Worm (Caenorhabditis elegans) whole organism, L1 larva: Measurements from ENCODE around the gene ZC412.3.
"Not testable (repeated sequence)": the region's sequence is repeated elsewhere in the genome, so short reads cannot be mapped to it uniquely, and the experiment has no call there.

Experiments used
- C04F5.9 ChIP-seq: sonication (generic microtip); optimal IDR thresholded peaks from 2 replicates; lab custom pipeline; 2016; ENCODE audit warnings: missing genetic modification characterization, missing compliant biosample characterization
- C16A3.4 ChIP-seq: fragments of 150-350 bp; optimal IDR thresholded peaks from 2 replicates; lab custom pipeline; 2014; ENCODE audit warnings: missing biosample characterization, missing genetic modification characterization
- C34B4.2 ChIP-seq: sonication (generic microtip); optimal IDR thresholded peaks from 2 replicates; lab custom pipeline; 2017; ENCODE audit warnings: mild to moderate bottlenecking, missing genetic modification characterization, missing compliant biosample characterization
- ama-1 ChIP-seq: fragments of 150-350 bp; optimal IDR thresholded peaks from 2 replicates; lab custom pipeline; 2014
- blmp-1 ChIP-seq: fragments of 150-350 bp; optimal IDR thresholded peaks from 2 replicates; lab custom pipeline; 2014; ENCODE audit warnings: missing biosample characterization, missing genetic modification characterization
- ceh-8 ChIP-seq: fragments of 200-800 bp; sonication (Bioruptor generic); optimal IDR thresholded peaks from 2 replicates; lab custom pipeline; 2018; ENCODE audit warnings: mild to moderate bottlenecking, missing genetic modification characterization, moderate library complexity, missing compliant biosample characterization
- ceh-82 ChIP-seq, 3 experiments: fragments of 150-350 bp in 1 of 3; sonication (generic microtip) in 2 of 3; optimal IDR thresholded peaks; 2 replicates each; lab custom pipeline; 2014 to 2017; ENCODE audit warnings: missing biosample characterization in 3 of 3, missing genetic modification characterization in 3 of 3
- dpl-1 ChIP-seq, 3 experiments: fragments of 150-350 bp in 2 of 3; sonication (generic microtip) in 1 of 3; optimal IDR thresholded peaks; 2 replicates each; lab custom pipeline; 2014 to 2017; ENCODE audit warnings: missing biosample characterization in 3 of 3, missing genetic modification characterization in 3 of 3, missing genetic modification reagents in 3 of 3
- efl-1 ChIP-seq, 4 experiments: fragments of 150-350 bp; optimal IDR thresholded peaks in 3 of 4; peaks in 1 of 4; 1 replicate in 1 of 4; 2 replicates in 3 of 4; lab custom pipeline; 2014; ENCODE audit warnings: missing biosample characterization in 2 of 4, missing genetic modification characterization in 2 of 4, missing genetic modification reagents in 2 of 4
- efl-3 ChIP-seq: fragments of 200-800 bp; sonication (Bioruptor generic); optimal IDR thresholded peaks from 2 replicates; lab custom pipeline; 2018; ENCODE audit warnings: mild to moderate bottlenecking, missing genetic modification characterization, missing compliant biosample characterization
- fos-1 ChIP-seq: fragments of 150-350 bp; optimal IDR thresholded peaks from 2 replicates; lab custom pipeline; 2014; ENCODE audit warnings: missing biosample characterization, missing genetic modification characterization
- grh-1 ChIP-seq: fragments of 200-800 bp; sonication (Bioruptor generic); IDR thresholded peaks from 2 replicates; pipeline ENCODE4 v1.3.6; 2022; ENCODE audit warnings: missing genetic modification reagents, missing genetic modification characterization, missing compliant biosample characterization
- irx-1 ChIP-seq: sonication (generic microtip); optimal IDR thresholded peaks from 2 replicates; lab custom pipeline; 2016; ENCODE audit warnings: missing genetic modification characterization, missing compliant biosample characterization
- lin-14 ChIP-seq: fragments of 200-800 bp; sonication (Bioruptor generic); optimal IDR thresholded peaks from 2 replicates; lab custom pipeline; 2018; ENCODE audit warnings: mild to moderate bottlenecking, missing genetic modification characterization, moderate library complexity, missing compliant biosample characterization
- lin-35 ChIP-seq, 2 experiments: fragments of 150-350 bp; optimal IDR thresholded peaks; 2 replicates each; lab custom pipeline; 2014; ENCODE audit warnings: missing biosample characterization in 2 of 2, missing genetic modification characterization in 2 of 2, missing genetic modification reagents in 2 of 2
- lir-3 ChIP-seq: sonication (generic microtip); optimal IDR thresholded peaks from 2 replicates; lab custom pipeline; 2016; ENCODE audit warnings: mild to moderate bottlenecking, missing genetic modification characterization, moderate library complexity, missing compliant biosample characterization; ENCODE audit not compliant: poor library complexity
- mep-1 ChIP-seq: fragments of 150-350 bp; optimal IDR thresholded peaks from 2 replicates; lab custom pipeline; 2014; ENCODE audit warnings: missing biosample characterization, missing genetic modification characterization
- nhr-11 ChIP-seq: fragments of 150-350 bp; optimal IDR thresholded peaks from 2 replicates; lab custom pipeline; 2014; ENCODE audit warnings: missing biosample characterization, missing genetic modification characterization
- nhr-12 ChIP-seq: sonication (generic microtip); optimal IDR thresholded peaks from 2 replicates; lab custom pipeline; 2017; ENCODE audit warnings: missing biosample characterization, missing genetic modification characterization
- nhr-19 ChIP-seq: fragments of 200-800 bp; sonication (Bioruptor generic); conservative IDR thresholded peaks from 2 replicates; pipeline ENCODE4 v1.3.6; 2022; ENCODE audit warnings: missing genetic modification characterization, missing compliant biosample characterization
- nhr-20 ChIP-seq: sonication (generic microtip); optimal IDR thresholded peaks from 2 replicates; lab custom pipeline; 2016; ENCODE audit warnings: mild to moderate bottlenecking, missing genetic modification characterization, missing compliant biosample characterization
- nhr-237 ChIP-seq: fragments of 150-350 bp; optimal IDR thresholded peaks from 2 replicates; lab custom pipeline; 2014; ENCODE audit warnings: missing biosample characterization, missing genetic modification characterization
- nhr-28 ChIP-seq: fragments of 150-350 bp; optimal IDR thresholded peaks from 2 replicates; lab custom pipeline; 2014; ENCODE audit warnings: missing biosample characterization, missing genetic modification characterization
- nhr-76 ChIP-seq: sonication (generic microtip); optimal IDR thresholded peaks from 2 replicates; lab custom pipeline; 2017; ENCODE audit warnings: missing biosample characterization, missing genetic modification characterization
- nhr-77 ChIP-seq: fragments of 150-350 bp; optimal IDR thresholded peaks from 2 replicates; lab custom pipeline; 2014; ENCODE audit warnings: missing biosample characterization, missing genetic modification characterization
- nhr-84 ChIP-seq: sonication (generic microtip); optimal IDR thresholded peaks from 2 replicates; lab custom pipeline; 2017; ENCODE audit warnings: missing biosample characterization, missing genetic modification characterization
- nhr-85 ChIP-seq: sonication (generic microtip); peaks from one replicate; lab custom pipeline; 2016; ENCODE audit warnings: missing genetic modification characterization, inconsistent platforms, missing compliant biosample characterization
- nhr-90 ChIP-seq: sonication (generic microtip); optimal IDR thresholded peaks from 2 replicates; lab custom pipeline; 2016; ENCODE audit warnings: mild to moderate bottlenecking, missing genetic modification characterization, missing compliant biosample characterization; ENCODE audit not compliant: poor library complexity
- pag-3 ChIP-seq: sonication (generic microtip); optimal IDR thresholded peaks from 2 replicates; lab custom pipeline; 2017; ENCODE audit warnings: missing genetic modification characterization, mild to moderate bottlenecking, missing compliant biosample characterization, antibody characterized with exemption, borderline replicate concordance; ENCODE audit not compliant: insufficient read depth
- rnt-1 ChIP-seq: sonication (generic microtip); optimal IDR thresholded peaks from 2 replicates; lab custom pipeline; 2016; ENCODE audit warnings: mild to moderate bottlenecking, missing genetic modification characterization, moderate library complexity, missing compliant biosample characterization
- skn-1 ChIP-seq: fragments of 150-350 bp; optimal IDR thresholded peaks from 2 replicates; lab custom pipeline; 2014; ENCODE audit warnings: missing biosample characterization, missing genetic modification characterization
- snpc-4 ChIP-seq: fragments of 150-350 bp; optimal IDR thresholded peaks from 2 replicates; lab custom pipeline; 2014; ENCODE audit warnings: missing biosample characterization, missing genetic modification characterization
- snu-23 ChIP-seq: sonication (generic microtip); optimal IDR thresholded peaks from 2 replicates; lab custom pipeline; 2016; ENCODE audit warnings: missing genetic modification characterization, missing compliant biosample characterization
- sptf-1 ChIP-seq: fragments of 150-350 bp; optimal IDR thresholded peaks from 2 replicates; lab custom pipeline; 2014; ENCODE audit warnings: missing biosample characterization, missing genetic modification characterization
- sup-37 ChIP-seq: fragments of 200-800 bp; sonication (Bioruptor generic); optimal IDR thresholded peaks from 2 replicates; lab custom pipeline; 2018; ENCODE audit warnings: mild to moderate bottlenecking, missing genetic modification characterization, missing compliant biosample characterization
- swsn-7 ChIP-seq: sonication (generic microtip); optimal IDR thresholded peaks from 2 replicates; lab custom pipeline; 2016; ENCODE audit warnings: missing genetic modification characterization, missing compliant biosample characterization
- tbx-2 ChIP-seq: sonication (generic microtip); optimal IDR thresholded peaks from 2 replicates; lab custom pipeline; 2016; ENCODE audit warnings: missing genetic modification characterization, missing compliant biosample characterization
- tlp-1 ChIP-seq: fragments of 150-350 bp; optimal IDR thresholded peaks from 2 replicates; lab custom pipeline; 2014; ENCODE audit warnings: missing biosample characterization, missing genetic modification characterization
- unc-130 ChIP-seq: fragments of 150-350 bp; optimal IDR thresholded peaks from 2 replicates; lab custom pipeline; 2017; ENCODE audit warnings: missing biosample characterization, missing genetic modification characterization, inconsistent platforms
- unc-62 ChIP-seq: fragments of 150-350 bp; optimal IDR thresholded peaks from 2 replicates; lab custom pipeline; 2014; ENCODE audit warnings: missing biosample characterization, missing genetic modification reagents, missing genetic modification characterization
- unc-86 ChIP-seq: sonication (generic microtip); optimal IDR thresholded peaks from 2 replicates; lab custom pipeline; 2016; ENCODE audit warnings: missing genetic modification characterization, missing compliant biosample characterization
- xbp-1 ChIP-seq: sonication (generic microtip); optimal IDR thresholded peaks from 2 replicates; lab custom pipeline; 2016; ENCODE audit warnings: missing genetic modification characterization, missing compliant biosample characterization
- zag-1 ChIP-seq: fragments of 150-350 bp; optimal IDR thresholded peaks from 2 replicates; lab custom pipeline; 2014; ENCODE audit warnings: missing biosample characterization, missing genetic modification characterization
- ztf-4 ChIP-seq: fragments of 150-350 bp; optimal IDR thresholded peaks from 2 replicates; lab custom pipeline; 2014; ENCODE audit warnings: missing biosample characterization, missing genetic modification characterization

The ZC412.3 gene

ce11 chrV:14890782-14891181 lies 19.4 kb upstream of the ZC412.3 start, which contains the start of gene nspa-2:
Gene nspa-2 (plus strand): TSS chrV:14891082.
- not testable (repeated sequence) for TF ChIP-seq C04F5.9; nhr-12 (tag; lab: Kevin White, UChicago); nhr-77 (tag; lab: Kevin White, UChicago)

- TF ChIP-seq mep-1 = no peak
- peak; percentile 8 for TF ChIP-seq lin-14
- no peak for TF ChIP-seq snpc-4 (tag; lab: Kevin White, UChicago)
- TF ChIP-seq blmp-1 (tag; lab: Kevin White, UChicago) = peak; percentile 95
- no peak for TF ChIP-seq efl-1 (optimal IDR thresholded peaks at IDR 0.05; lab: Kevin White, UChicago)
- TF ChIP-seq efl-1 (GFP tag; optimal IDR thresholded peaks at IDR 0.05 in 1 of 2; lab: Kevin White, UChicago) = peak in 1 of 2 experiments; percentile 73
- peak; percentile 3 for TF ChIP-seq nhr-85
- TF ChIP-seq irx-1 (tag; lab: Kevin White, UChicago) = no peak
These were observed 6.0 kb upstream of the ZC412.3 start for ce11 chrV:14877242-14877819.

DNA sequence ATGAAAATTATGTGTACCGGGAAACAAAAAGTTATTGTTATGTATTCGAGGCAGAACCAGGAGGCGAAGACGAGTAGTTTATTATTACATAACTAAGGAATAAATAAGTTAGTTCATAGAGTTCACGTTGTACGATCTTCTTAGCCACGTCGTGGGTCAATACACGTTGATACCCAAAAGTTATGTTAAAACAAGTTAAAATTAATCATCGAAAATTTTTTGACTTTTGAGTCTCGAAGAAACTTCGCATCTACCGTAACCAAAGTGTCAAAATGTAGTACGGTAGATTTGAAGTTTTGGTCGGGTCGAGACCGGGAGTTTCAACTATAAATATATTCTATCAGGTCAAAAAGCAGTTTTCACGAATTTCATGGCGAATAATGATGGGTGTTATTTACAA lies 5.4 kb upstream of the ZC412.3 start, which contains the start of gene ZC412.10:
ZC412.10 (minus strand) TSS at position 101 of the 400 bp plus-strand sequence.
- TF ChIP-seq nhr-84, nhr-12, unc-86 (tag; lab: Kevin White, UChicago): not testable (repeated sequence)

DNA sequence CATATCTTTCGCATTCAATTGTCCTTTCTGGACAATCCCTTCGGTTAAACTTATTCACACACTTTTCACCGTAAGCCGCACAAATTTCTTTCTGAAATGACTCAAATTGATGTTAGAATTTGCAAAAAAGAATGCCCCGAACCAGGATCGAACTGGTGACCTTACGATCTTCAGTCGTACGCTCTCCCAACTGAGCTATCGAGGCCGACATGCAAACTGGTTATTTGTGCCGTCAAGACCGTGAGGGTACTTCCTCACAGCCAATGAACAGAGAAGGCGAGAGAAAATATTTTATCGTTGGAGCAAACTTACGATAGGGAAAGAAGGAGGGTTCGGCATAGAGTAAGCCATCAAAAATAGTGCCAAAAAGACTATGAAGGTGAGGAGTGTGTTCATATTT lies 4.9 kb upstream of the ZC412.3 start:
- TF ChIP-seq irx-1 (tag; lab: Kevin White, UChicago) (no peak), nhr-28 (tag; lab: Kevin White, UChicago) (no peak), snu-23 (GFP tag; lab: Kevin White, UChicago) (peak; percentile 69), unc-130 (peak; percentile 8), skn-1 (tag; lab: Kevin White, UChicago) (no peak), efl-1 (optimal IDR thresholded peaks at IDR 0.05; lab: Kevin White, UChicago) (peak; percentile 20 to 45), efl-1 (GFP tag; optimal IDR thresholded peaks at IDR 0.05 in 1 of 2; lab: Kevin White, UChicago) (peak in 1 of 2 experiments; percentile 82), swsn-7 (tag; lab: Kevin White, UChicago) (peak; percentile 56), rnt-1 (tag; lab: Kevin White, UChicago) (peak; percentile 79), xbp-1 (tag; lab: Kevin White, UChicago) (peak; percentile 25), pag-3 (tag; lab: Kevin White, UChicago) (no peak), unc-62 (GFP tag; lab: Kevin White, UChicago) (no peak), ceh-8 (GFP tag; lab: Kevin White, UChicago) (no peak), ama-1 (lab: Kevin White, UChicago) (no peak), nhr-19 (GFP tag; lab: Robert Waterston, UW) (peak; percentile 55), C16A3.4 (tag; lab: Kevin White, UChicago) (peak; percentile 50), nhr-11 (no peak), mep-1 (peak; percentile 62), zag-1 (tag; lab: Kevin White, UChicago) (no peak), nhr-237 (tag; lab: Kevin White, UChicago) (no peak), fos-1 (tag; lab: Kevin White, UChicago) (no peak), nhr-90 (tag; lab: Kevin White, UChicago) (peak; percentile 54), sptf-1 (tag; lab: Kevin White, UChicago) (no peak), efl-3 (no peak), tbx-2 (tag; lab: Kevin White, UChicago) (peak; percentile 21), lin-14 (peak; percentile 38), tlp-1 (tag; lab: Kevin White, UChicago) (no peak), nhr-12 (tag; lab: Kevin White, UChicago) (no peak), ztf-4 (tag; lab: Kevin White, UChicago) (no peak), snpc-4 (tag; lab: Kevin White, UChicago) (peak; percentile 96), lir-3 (tag; lab: Kevin White, UChicago) (no peak), nhr-85 (peak; percentile 28), grh-1 (peak; percentile 48; the same call in 1 of the 2 replicates), sup-37 (GFP tag; lab: Kevin White, UChicago) (no peak), nhr-20 (peak; percentile 48), dpl-1 (GFP tag; optimal IDR thresholded peaks at IDR 0.05; lab: Kevin White, UChicago) (peak in 2 of 3 experiments; percentile 11 to 32), C34B4.2 (tag; lab: Kevin White, UChicago) (no peak), nhr-76 (peak; percentile 19), blmp-1 (tag; lab: Kevin White, UChicago) (no peak), nhr-77 (tag; lab: Kevin White, UChicago) (peak; percentile 46), lin-35 (GFP tag; optimal IDR thresholded peaks at IDR 0.05; lab: Kevin White, UChicago) (peak; percentile 39 to 70), ceh-82 (tag; optimal IDR thresholded peaks at IDR 0.05; lab: Kevin White, UChicago) (peak in 2 of 3 experiments; percentile 12 to 28)
